Worm (Caenorhabditis elegans) whole organism, L1 larva: ENCODE results near the gene popl-5.

Experiments
- grh-1 ChIP-seq: fragments of 200-800 bp; sonication (Bioruptor generic); IDR thresholded peaks from 2 replicates; pipeline ENCODE4 v1.3.6; 2022; ENCODE audit warnings: missing genetic modification reagents, missing genetic modification characterization, missing compliant biosample characterization
- nhr-90 ChIP-seq: sonication (generic microtip); optimal IDR thresholded peaks from 2 replicates; lab custom pipeline; 2016; ENCODE audit warnings: mild to moderate bottlenecking, missing genetic modification characterization, missing compliant biosample characterization; ENCODE audit not compliant: poor library complexity

DNA sequence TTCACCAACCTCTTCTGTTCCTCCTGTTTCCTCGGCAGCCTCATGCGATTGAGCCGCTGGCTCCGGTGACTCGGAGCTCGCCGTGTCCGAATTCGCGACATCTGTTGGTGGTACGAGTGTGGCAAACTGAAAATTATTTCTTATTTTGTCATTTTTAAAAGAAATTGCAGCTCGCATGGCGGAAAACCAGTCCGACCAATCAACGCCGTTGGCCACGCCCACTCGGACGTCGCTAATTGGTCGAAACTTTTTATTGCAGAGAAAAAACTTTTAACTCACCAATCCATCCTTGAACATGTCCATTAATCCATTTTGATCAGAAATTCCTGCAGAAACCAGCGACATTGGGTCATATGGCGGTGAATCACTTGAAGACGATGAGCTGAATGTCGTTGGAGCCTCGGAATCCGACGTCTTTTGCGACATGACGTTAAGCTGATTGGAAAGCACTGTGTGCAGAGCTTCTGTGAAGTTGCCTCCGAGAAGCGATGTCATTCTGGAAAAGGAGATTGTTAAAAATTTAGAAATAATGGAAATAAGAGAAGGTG is 16.8 kb downstream of the popl-5 start, which contains the start of gene bed-2:
- TF ChIP-seq nhr-90 (no peak), grh-1 (GFP tag; lab: Robert Waterston, UW) (no peak)
